Worm (Caenorhabditis elegans) whole organism, L4 larva: Measurements from ENCODE around the gene nhx-4.

ENCODE experiments used
- F26F4.8 ChIP-seq: fragments of 200-800 bp; sonication (Bioruptor generic); conservative IDR thresholded peaks from 2 replicates; pipeline ENCODE4 v1.3.6; 2022; ENCODE audit warnings: missing genetic modification characterization, missing compliant biosample characterization
- F37D6.2 ChIP-seq: sonication (generic microtip); optimal IDR thresholded peaks from 2 replicates; lab custom pipeline; 2016; ENCODE audit warnings: mild to moderate bottlenecking, missing genetic modification characterization, missing compliant biosample characterization
- R02D3.7 ChIP-seq: fragments of 150-350 bp; sonication (generic microtip); optimal IDR thresholded peaks from 3 replicates; lab custom pipeline; 2014; ENCODE audit warnings: missing biosample characterization, missing genetic modification characterization
- T20F7.1 ChIP-seq: fragments of 200-800 bp; sonication (Bioruptor generic); optimal IDR thresholded peaks from 2 replicates; lab custom pipeline; 2018; ENCODE audit warnings: mild to moderate bottlenecking, missing genetic modification characterization, missing compliant biosample characterization
- Y75B8A.6 ChIP-seq: fragments of 200-800 bp; sonication (Bioruptor generic); IDR thresholded peaks from 2 replicates; pipeline ENCODE4 v1.3.6; 2022; ENCODE audit warnings: missing genetic modification reagents, missing genetic modification characterization, missing compliant biosample characterization
- aly-2 ChIP-seq: sonication (generic microtip); optimal IDR thresholded peaks from 2 replicates; lab custom pipeline; 2018; ENCODE audit warnings: missing biosample characterization, missing genetic modification characterization
- ceh-28 ChIP-seq: fragments of 150-350 bp; optimal IDR thresholded peaks from 2 replicates; lab custom pipeline; 2014; ENCODE audit warnings: missing biosample characterization, missing genetic modification reagents, missing genetic modification characterization
- ceh-62 ChIP-seq: sonication (generic microtip); optimal IDR thresholded peaks from 2 replicates; lab custom pipeline; 2017; ENCODE audit warnings: missing biosample characterization, missing genetic modification characterization
- daf-16 ChIP-seq, 3 experiments: sonication (generic microtip); optimal IDR thresholded peaks; 2 replicates each; lab custom pipeline; 2016 to 2017; ENCODE audit warnings: missing genetic modification characterization in 3 of 3, missing genetic modification reagents in 3 of 3, mild to moderate bottlenecking in 2 of 3, missing compliant biosample characterization in 2 of 3, missing biosample characterization in 1 of 3, moderate library complexity in 1 of 3
- dve-1 ChIP-seq: sonication (generic microtip); optimal IDR thresholded peaks from 2 replicates; lab custom pipeline; 2017; ENCODE audit warnings: antibody characterized with exemption, mild to moderate bottlenecking, missing genetic modification characterization, missing compliant biosample characterization; ENCODE audit not compliant: insufficient read depth
- egl-27 ChIP-seq: sonication (generic microtip); optimal IDR thresholded peaks from 3 replicates; lab custom pipeline; 2017; ENCODE audit warnings: missing biosample characterization, missing genetic modification reagents, missing genetic modification characterization
- egl-43 ChIP-seq: fragments of 200-800 bp; sonication (Bioruptor generic); IDR thresholded peaks from 2 replicates; pipeline ENCODE4 v1.3.6; 2022; ENCODE audit warnings: missing genetic modification reagents, missing genetic modification characterization, missing compliant biosample characterization
- hlh-11 ChIP-seq: fragments of 200-800 bp; sonication (Bioruptor generic); optimal IDR thresholded peaks from 2 replicates; lab custom pipeline; 2018; ENCODE audit warnings: mild to moderate bottlenecking, missing genetic modification characterization, missing compliant biosample characterization
- hlh-30 ChIP-seq: sonication (generic microtip); optimal IDR thresholded peaks from 2 replicates; lab custom pipeline; 2017; ENCODE audit warnings: antibody characterized with exemption, mild to moderate bottlenecking, missing genetic modification characterization, missing compliant biosample characterization; ENCODE audit not compliant: insufficient read depth
- jun-1 ChIP-seq: fragments of 150-350 bp; optimal IDR thresholded peaks from 2 replicates; lab custom pipeline; 2014; ENCODE audit warnings: missing biosample characterization, missing genetic modification reagents, missing genetic modification characterization
- lin-15B ChIP-seq: fragments of 150-350 bp; sonication (generic microtip); optimal IDR thresholded peaks from 3 replicates; lab custom pipeline; 2014; ENCODE audit warnings: missing biosample characterization, missing genetic modification characterization
- lin-39 ChIP-seq: fragments of 150-350 bp; optimal IDR thresholded peaks from 2 replicates; lab custom pipeline; 2014; ENCODE audit warnings: missing biosample characterization, missing genetic modification reagents, missing genetic modification characterization
- lir-3 ChIP-seq: sonication (generic microtip); optimal IDR thresholded peaks from 2 replicates; lab custom pipeline; 2016; ENCODE audit warnings: mild to moderate bottlenecking, missing genetic modification characterization, missing compliant biosample characterization
- lsy-2 ChIP-seq, 2 experiments: fragments of 150-350 bp in 1 of 2; sonication (generic microtip) in 1 of 2; optimal IDR thresholded peaks; 2 replicates each; lab custom pipeline; 2014 to 2017; ENCODE audit warnings: missing biosample characterization in 2 of 2, missing genetic modification characterization in 2 of 2
- madf-5 ChIP-seq, 2 experiments: fragments of 200-800 bp; sonication (Bioruptor generic); IDR thresholded peaks; 2 replicates each; pipeline ENCODE4 v1.3.6; 2022; ENCODE audit warnings: missing compliant biosample characterization in 2 of 2, missing genetic modification characterization in 2 of 2
- madf-9 ChIP-seq: fragments of 200-800 bp; sonication (Bioruptor generic); conservative IDR thresholded peaks from 2 replicates; pipeline ENCODE4 v1.3.6; 2022; ENCODE audit warnings: missing genetic modification reagents, missing genetic modification characterization, missing compliant biosample characterization
- mes-2 ChIP-seq: sonication (generic microtip); optimal IDR thresholded peaks from 2 replicates; lab custom pipeline; 2016; ENCODE audit warnings: missing genotype, mild to moderate bottlenecking, missing genetic modification characterization, missing compliant biosample characterization; ENCODE audit not compliant: poor library complexity, severe bottlenecking
- nhr-111 ChIP-seq: fragments of 200-800 bp; sonication (Bioruptor generic); optimal IDR thresholded peaks from 2 replicates; lab custom pipeline; 2018; ENCODE audit warnings: mild to moderate bottlenecking, missing genetic modification characterization, missing compliant biosample characterization
- nhr-25 ChIP-seq: sonication (generic microtip); optimal IDR thresholded peaks from 2 replicates; lab custom pipeline; 2017; ENCODE audit warnings: missing genetic modification characterization, mild to moderate bottlenecking, missing compliant biosample characterization, antibody characterized with exemption, moderate library complexity, borderline replicate concordance; ENCODE audit not compliant: insufficient read depth
- nhr-28 ChIP-seq: fragments of 150-350 bp; optimal IDR thresholded peaks from 2 replicates; lab custom pipeline; 2014; ENCODE audit warnings: missing biosample characterization, missing genetic modification characterization
- nhr-41 ChIP-seq: fragments of 200-800 bp; sonication (Bioruptor generic); IDR thresholded peaks from 2 replicates; pipeline ENCODE4 v1.3.6; 2022; ENCODE audit warnings: missing genetic modification reagents, missing genetic modification characterization, missing compliant biosample characterization
- pha-4 ChIP-seq, 2 experiments: fragments of 150-350 bp in 1 of 2; fragments of 200-800 bp in 1 of 2; sonication (Bioruptor generic) in 1 of 2; IDR thresholded peaks in 1 of 2; optimal IDR thresholded peaks in 1 of 2; 2 replicates each; pipeline versions ENCODE4 v1.3.6 to Lab custom; 2014 to 2022; ENCODE audit warnings: missing genetic modification characterization in 2 of 2, missing genetic modification reagents in 2 of 2, missing biosample characterization in 1 of 2, missing compliant biosample characterization in 1 of 2
- php-3 ChIP-seq: fragments of 200-800 bp; sonication (Bioruptor generic); IDR thresholded peaks from 2 replicates; pipeline ENCODE4 v1.3.6; 2022; ENCODE audit warnings: missing genetic modification reagents, missing genetic modification characterization, missing compliant biosample characterization
- pqm-1 ChIP-seq: sonication (generic microtip); optimal IDR thresholded peaks from 2 replicates; lab custom pipeline; 2017; ENCODE audit warnings: missing biosample characterization, missing genetic modification characterization
- skn-1 ChIP-seq: fragments of 150-350 bp; optimal IDR thresholded peaks from 2 replicates; lab custom pipeline; 2014; ENCODE audit warnings: missing biosample characterization, missing genetic modification characterization
- snpc-4 ChIP-seq: fragments of 150-350 bp; optimal IDR thresholded peaks from 2 replicates; lab custom pipeline; 2014; ENCODE audit warnings: missing biosample characterization, missing genetic modification characterization
- tag-97 ChIP-seq: fragments of 200-800 bp; sonication (Bioruptor generic); IDR thresholded peaks from 2 replicates; pipeline ENCODE4 v1.3.6; 2022; ENCODE audit warnings: missing genetic modification characterization, missing compliant biosample characterization
- unc-130 ChIP-seq: sonication (generic microtip); optimal IDR thresholded peaks from 2 replicates; lab custom pipeline; 2016; ENCODE audit warnings: missing genetic modification reagents, missing genetic modification characterization, missing compliant biosample characterization
- unc-62 ChIP-seq, 3 experiments: fragments of 150-350 bp in 1 of 3; sonication (generic microtip); optimal IDR thresholded peaks in 2 of 3; peaks in 1 of 3; 1 replicate in 1 of 3; 2 replicates in 2 of 3; lab custom pipeline; 2014 to 2017; ENCODE audit warnings: missing biosample characterization in 3 of 3, missing genetic modification characterization in 3 of 3, missing genetic modification reagents in 3 of 3, missing genotype in 1 of 3
- zip-2 ChIP-seq: fragments of 150-350 bp; optimal IDR thresholded peaks from 2 replicates; lab custom pipeline; 2014; ENCODE audit warnings: missing biosample characterization, missing genetic modification characterization
- ztf-11 ChIP-seq: fragments of 150-350 bp; optimal IDR thresholded peaks from 2 replicates; lab custom pipeline; 2014; ENCODE audit warnings: missing biosample characterization, missing genetic modification characterization

The nhx-4 gene

DNA sequence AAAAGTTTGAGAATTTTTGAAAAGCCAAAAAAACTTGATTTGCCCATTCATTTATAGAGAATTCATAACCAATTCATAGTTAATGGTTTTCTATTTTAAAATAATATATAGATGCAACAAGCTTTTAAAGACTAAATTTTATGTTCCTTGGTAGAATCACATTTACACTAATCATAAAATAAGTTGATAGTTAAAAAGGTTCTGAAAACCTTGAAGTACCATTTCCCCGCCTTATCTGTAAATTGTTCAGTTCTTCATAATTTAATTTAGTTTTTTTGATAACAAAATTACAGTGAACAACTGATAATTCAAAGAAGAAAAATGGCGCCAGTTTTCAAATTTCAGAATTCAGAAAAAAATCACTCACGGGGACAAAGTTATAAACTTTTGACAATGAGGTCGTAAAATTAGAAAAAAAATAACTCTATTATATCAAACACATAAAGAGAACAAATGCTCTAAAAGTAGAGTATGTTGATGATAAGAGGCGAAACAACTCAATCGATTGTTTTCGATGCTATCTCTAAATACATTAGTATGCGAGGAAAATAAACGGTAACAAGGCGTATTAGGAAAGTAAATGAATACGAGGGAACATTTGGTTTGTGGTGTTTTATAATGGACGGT, 28.7 kb upstream of the nhx-4 start, which contains the start of gene F41C6.7:
Gene F41C6.7, minus strand, starts transcription at position 51 of the 627 bp plus-strand sequence.
- TF ChIP-seq pha-4 (GFP tag; IDR thresholded peaks at IDR 0.05; lab: Robert Waterston, UW) (no peak), pha-4 (tag; optimal IDR thresholded peaks at IDR 0.05; lab: Kevin White, UChicago) (no peak), egl-43 (no peak), ceh-62 (tag; lab: Kevin White, UChicago) (no peak), nhr-28 (tag; lab: Kevin White, UChicago) (peak; percentile 33), aly-2 (tag; lab: Kevin White, UChicago) (no peak), R02D3.7 (no peak), daf-16 (GFP tag; optimal IDR thresholded peaks at IDR 0.05; lab: Kevin White, UChicago) (no peak), daf-16 (tag; optimal IDR thresholded peaks at IDR 0.05; lab: Kevin White, UChicago) (peak; percentile 81), snpc-4 (tag; lab: Kevin White, UChicago) (no peak), skn-1 (tag; lab: Kevin White, UChicago) (no peak), pqm-1 (peak; percentile 47), hlh-30 (tag; lab: Kevin White, UChicago) (no peak), php-3 (GFP tag; lab: Robert Waterston, UW) (peak; percentile 78), egl-27 (tag; lab: Kevin White, UChicago) (no peak), nhr-25 (no peak), unc-130 (no peak), dve-1 (peak; percentile 61), hlh-11 (peak; percentile 38), lir-3 (no peak), ztf-11 (tag; lab: Kevin White, UChicago) (no peak), ceh-28 (tag; lab: Kevin White, UChicago) (no peak)

DNA sequence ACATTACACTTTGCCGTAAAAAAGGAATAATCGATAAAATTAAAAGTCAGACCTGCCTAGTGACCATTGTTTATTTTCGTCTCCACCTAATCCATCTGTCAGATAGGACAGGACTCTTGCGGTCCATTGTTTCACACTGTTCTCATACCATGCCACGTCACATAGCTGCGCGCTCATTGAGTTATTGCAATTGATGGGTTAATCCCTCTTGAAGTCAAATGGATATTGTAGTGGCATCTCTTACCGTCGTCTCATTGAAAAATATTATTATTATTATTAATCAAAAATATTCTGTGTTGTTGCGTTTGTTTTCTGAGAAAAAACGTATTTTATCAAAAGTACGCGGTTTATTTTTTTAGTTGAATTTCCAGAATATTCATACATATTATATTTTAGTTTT, 25.9 kb upstream of the nhx-4 start:
- TF ChIP-seq Y75B8A.6 (GFP tag; lab: Robert Waterston, UW) (no peak), unc-62 (GFP tag; optimal IDR thresholded peaks at IDR 0.05 in 1 of 2; lab: Kevin White, UChicago) (peak in 1 of 2 experiments; percentile 63), unc-62 (tag; optimal IDR thresholded peaks at IDR 0.05; lab: Kevin White, UChicago) (no peak)

DNA sequence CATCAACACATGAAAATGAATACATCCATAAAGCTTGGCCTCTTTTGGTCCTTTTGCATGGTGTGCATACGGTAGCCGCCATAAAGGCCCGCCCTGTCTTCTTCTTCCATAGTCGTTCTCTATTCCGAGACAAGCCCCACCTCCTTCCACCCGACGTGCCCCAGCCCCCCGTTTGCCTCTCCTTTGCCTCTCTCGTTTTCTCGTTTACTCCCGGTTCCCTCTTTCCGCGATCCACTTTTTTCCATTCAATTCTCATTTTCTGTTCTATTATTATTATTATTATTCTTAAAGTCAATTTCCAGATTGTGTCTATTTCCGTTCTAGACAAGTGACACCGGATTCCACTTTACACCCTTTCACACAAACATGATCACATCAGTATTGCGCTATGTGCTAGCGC, 24.7 kb upstream of the nhx-4 start, which contains the start of gene unc-6:
Gene unc-6, plus strand, starts transcription at position 301 of the 400 bp plus-strand sequence.
- TF ChIP-seq snpc-4 (tag; lab: Kevin White, UChicago): no peak
- no peak for TF ChIP-seq T20F7.1 (GFP tag; lab: Kevin White, UChicago)
- no peak for TF ChIP-seq egl-27 (tag; lab: Kevin White, UChicago)
- no peak for TF ChIP-seq php-3 (GFP tag; lab: Robert Waterston, UW)
- TF ChIP-seq lin-39: no peak
- no peak for TF ChIP-seq lin-15B (tag; lab: Kevin White, UChicago)
- TF ChIP-seq F37D6.2 (tag; lab: Kevin White, UChicago): no peak
- TF ChIP-seq mes-2 (tag; lab: Kevin White, UChicago): no peak
- TF ChIP-seq tag-97 (GFP tag; lab: Robert Waterston, UW): no peak
- no peak for TF ChIP-seq jun-1 (tag; lab: Kevin White, UChicago)
- TF ChIP-seq nhr-41 (GFP tag; lab: Robert Waterston, UW): no peak
- TF ChIP-seq dve-1: no peak
- no peak for TF ChIP-seq skn-1 (tag; lab: Kevin White, UChicago)
- no peak for TF ChIP-seq nhr-111 (GFP tag; lab: Kevin White, UChicago)
- TF ChIP-seq madf-9: no peak
- TF ChIP-seq unc-130: no peak
- no peak for TF ChIP-seq zip-2 (tag; lab: Kevin White, UChicago)
- no peak for TF ChIP-seq lsy-2 (tag; optimal IDR thresholded peaks at IDR 0.05; lab: Kevin White, UChicago)
- no peak for TF ChIP-seq F26F4.8 (GFP tag; lab: Robert Waterston, UW)
- TF ChIP-seq madf-5 (GFP tag; IDR thresholded peaks at IDR 0.05; lab: Robert Waterston, UW): no peak
